Worm (Caenorhabditis elegans) whole organism, L2 larva: ENCODE results near the gene Y40A1A.3.

Source experiments
- C34F6.9 ChIP-seq: fragments of 150-350 bp; optimal IDR thresholded peaks from 2 replicates; lab custom pipeline; 2014; ENCODE audit warnings: missing biosample characterization, missing genetic modification characterization
- R02D3.7 ChIP-seq: fragments of 150-350 bp; optimal IDR thresholded peaks from 2 replicates; lab custom pipeline; 2014; ENCODE audit warnings: missing biosample characterization, missing genetic modification characterization
- ZK546.5 ChIP-seq: sonication (generic microtip); optimal IDR thresholded peaks from 2 replicates; lab custom pipeline; 2017; ENCODE audit warnings: missing biosample characterization, missing genetic modification characterization
- alr-1 ChIP-seq: fragments of 150-350 bp; optimal IDR thresholded peaks from 2 replicates; lab custom pipeline; 2014; ENCODE audit warnings: missing biosample characterization, missing genetic modification characterization
- ama-1 ChIP-seq: fragments of 150-350 bp; optimal IDR thresholded peaks from 2 replicates; lab custom pipeline; 2018; ENCODE audit warnings: inconsistent platforms
- ceh-16 ChIP-seq: fragments of 150-350 bp; optimal IDR thresholded peaks from 2 replicates; lab custom pipeline; 2014; ENCODE audit warnings: missing biosample characterization, missing genetic modification characterization
- crh-2 ChIP-seq: sonication (generic microtip); optimal IDR thresholded peaks from 2 replicates; lab custom pipeline; 2017; ENCODE audit warnings: missing biosample characterization, missing genetic modification characterization
- egl-27 ChIP-seq: sonication (generic microtip); optimal IDR thresholded peaks from 3 replicates; lab custom pipeline; 2017; ENCODE audit warnings: missing biosample characterization, missing genetic modification reagents, missing genetic modification characterization
- elt-3 ChIP-seq: sonication (generic microtip); optimal IDR thresholded peaks from 2 replicates; lab custom pipeline; 2017; ENCODE audit warnings: missing biosample characterization, missing genetic modification characterization
- gmeb-1 ChIP-seq: fragments of 150-350 bp; optimal IDR thresholded peaks from 2 replicates; lab custom pipeline; 2014; ENCODE audit warnings: missing biosample characterization, missing genetic modification characterization
- lin-13 ChIP-seq: fragments of 150-350 bp; optimal IDR thresholded peaks from 2 replicates; lab custom pipeline; 2014; ENCODE audit warnings: missing biosample characterization, missing genetic modification reagents, missing genetic modification characterization
- lin-39 ChIP-seq: fragments of 150-350 bp; optimal IDR thresholded peaks from 2 replicates; lab custom pipeline; 2014; ENCODE audit warnings: missing biosample characterization, missing genetic modification reagents, missing genetic modification characterization
- lsy-2 ChIP-seq, 2 experiments: fragments of 150-350 bp in 1 of 2; sonication (generic microtip) in 1 of 2; optimal IDR thresholded peaks; 2 replicates each; lab custom pipeline; 2014 to 2017; ENCODE audit warnings: missing biosample characterization in 2 of 2, missing genetic modification characterization in 2 of 2
- mab-5 ChIP-seq: fragments of 150-350 bp; optimal IDR thresholded peaks from 2 replicates; lab custom pipeline; 2014; ENCODE audit warnings: missing biosample characterization, missing genetic modification characterization
- mbf-1 ChIP-seq: sonication (generic microtip); optimal IDR thresholded peaks from 2 replicates; lab custom pipeline; 2017; ENCODE audit warnings: missing biosample characterization, missing genetic modification characterization
- mdl-1 ChIP-seq, 2 experiments: fragments of 150-350 bp in 1 of 2; sonication (generic microtip) in 1 of 2; optimal IDR thresholded peaks; 2 replicates each; lab custom pipeline; 2017; ENCODE audit warnings: missing biosample characterization in 2 of 2, missing genetic modification characterization in 2 of 2
- nhr-11 ChIP-seq: fragments of 150-350 bp; optimal IDR thresholded peaks from 2 replicates; lab custom pipeline; 2014; ENCODE audit warnings: missing biosample characterization, missing genetic modification characterization
- nhr-12 ChIP-seq: fragments of 150-350 bp; optimal IDR thresholded peaks from 2 replicates; lab custom pipeline; 2014; ENCODE audit warnings: missing biosample characterization, missing genetic modification characterization
- nhr-129 ChIP-seq: fragments of 150-350 bp; optimal IDR thresholded peaks from 2 replicates; lab custom pipeline; 2014; ENCODE audit warnings: missing biosample characterization, missing genetic modification characterization
- nhr-25 ChIP-seq: fragments of 150-350 bp; sonication (generic microtip); optimal IDR thresholded peaks from 3 replicates; lab custom pipeline; 2014; ENCODE audit warnings: missing biosample characterization, missing genetic modification characterization
- nhr-6 ChIP-seq: fragments of 150-350 bp; optimal IDR thresholded peaks from 2 replicates; lab custom pipeline; 2014; ENCODE audit warnings: missing biosample characterization, missing genetic modification characterization
- peb-1 ChIP-seq: fragments of 150-350 bp; optimal IDR thresholded peaks from 2 replicates; lab custom pipeline; 2014; ENCODE audit warnings: missing biosample characterization, missing genetic modification characterization
- skn-1 ChIP-seq: sonication (generic microtip); optimal IDR thresholded peaks from 2 replicates; lab custom pipeline; 2017; ENCODE audit warnings: missing biosample characterization, missing genetic modification characterization
- sma-3 ChIP-seq: sonication (generic microtip); optimal IDR thresholded peaks from 2 replicates; lab custom pipeline; 2016; ENCODE audit warnings: missing genetic modification reagents, missing genetic modification characterization, missing compliant biosample characterization
- sma-9 ChIP-seq, 2 experiments: fragments of 150-350 bp in 1 of 2; sonication (generic microtip) in 1 of 2; optimal IDR thresholded peaks; 2 replicates each; lab custom pipeline; 2014 to 2016; ENCODE audit warnings: missing genetic modification characterization in 2 of 2, mild to moderate bottlenecking in 1 of 2, missing biosample characterization in 1 of 2, missing compliant biosample characterization in 1 of 2, missing genetic modification reagents in 1 of 2, moderate library complexity in 1 of 2
- snpc-4 ChIP-seq: fragments of 150-350 bp; optimal IDR thresholded peaks from 2 replicates; lab custom pipeline; 2014; ENCODE audit warnings: missing biosample characterization, missing genetic modification characterization
- unc-55 ChIP-seq: fragments of 150-350 bp; sonication (generic microtip); optimal IDR thresholded peaks from 3 replicates; lab custom pipeline; 2014; ENCODE audit warnings: missing biosample characterization, missing genetic modification reagents, missing genetic modification characterization
- unc-62 ChIP-seq: fragments of 150-350 bp; optimal IDR thresholded peaks from 2 replicates; lab custom pipeline; 2014; ENCODE audit warnings: missing biosample characterization, missing genetic modification reagents, missing genetic modification characterization
- zag-1 ChIP-seq: fragments of 150-350 bp; optimal IDR thresholded peaks from 2 replicates; lab custom pipeline; 2014; ENCODE audit warnings: missing biosample characterization, missing genetic modification characterization
- ztf-1 ChIP-seq: fragments of 200-800 bp; sonication (Bioruptor generic); conservative IDR thresholded peaks from 2 replicates; pipeline ENCODE4 v1.3.6; 2022; ENCODE audit warnings: missing genetic modification characterization, missing compliant biosample characterization
- ztf-4 ChIP-seq: fragments of 150-350 bp; optimal IDR thresholded peaks from 2 replicates; lab custom pipeline; 2014; ENCODE audit warnings: missing biosample characterization, missing genetic modification characterization

Y40A1A.3 gene

ce11 chrX:1997934-1998333 lies at the start of gene Y40A1A.3:
TSS of gene Y40A1A.3 (minus strand) at chrX:1998034.
- no peak for TF ChIP-seq alr-1 (tag; lab: Kevin White, UChicago)
- no peak for TF ChIP-seq zag-1 (tag; lab: Kevin White, UChicago)
- TF ChIP-seq crh-2 (tag; lab: Kevin White, UChicago): no peak
- TF ChIP-seq lin-39: no peak
- no peak for TF ChIP-seq sma-9 (GFP tag; optimal IDR thresholded peaks at IDR 0.05; lab: Kevin White, UChicago)
- TF ChIP-seq sma-9 (tag; optimal IDR thresholded peaks at IDR 0.05; lab: Kevin White, UChicago): no peak
- TF ChIP-seq lsy-2 (tag; optimal IDR thresholded peaks at IDR 0.05; lab: Kevin White, UChicago): no peak

DNA sequence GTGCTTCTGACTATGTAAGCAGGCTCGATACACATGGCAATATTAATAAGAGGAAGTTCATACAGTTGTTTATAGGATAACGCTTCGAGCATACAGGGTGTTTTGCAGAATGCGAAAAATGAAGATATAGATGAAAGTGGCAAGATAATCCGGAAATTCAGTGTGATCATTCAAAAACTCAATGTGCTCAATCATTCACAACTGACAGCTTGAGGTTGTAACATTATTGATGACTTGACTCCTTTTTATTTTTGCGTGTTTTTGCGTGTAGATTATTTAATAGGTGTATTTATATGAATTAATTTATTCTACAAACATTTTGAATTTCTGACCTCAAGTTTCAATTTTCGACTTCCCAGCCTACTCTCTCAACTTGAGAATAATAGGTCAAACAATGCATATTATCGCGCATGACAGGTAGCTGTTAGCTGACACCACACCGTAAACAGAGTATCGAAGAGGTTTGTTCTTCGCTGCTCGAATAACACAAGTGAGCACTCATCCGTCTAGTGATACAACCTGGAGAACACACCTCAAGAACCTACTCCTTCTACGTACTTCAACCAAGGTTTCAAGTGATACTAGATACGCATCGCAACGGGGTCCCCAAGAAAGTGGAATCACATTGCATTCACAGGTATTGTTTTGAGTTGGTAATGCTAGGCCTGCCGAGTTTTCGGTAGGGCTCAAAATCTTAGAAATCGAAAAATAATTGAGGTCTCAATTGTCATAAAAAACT lies 49.5 kb upstream of the Y40A1A.3 start:
- TF ChIP-seq elt-3 (tag; lab: Kevin White, UChicago) (no peak), lin-13 (GFP tag; lab: Kevin White, UChicago) (no peak), crh-2 (tag; lab: Kevin White, UChicago) (no peak), lsy-2 (tag; optimal IDR thresholded peaks at IDR 0.05; lab: Kevin White, UChicago) (no peak), peb-1 (tag; lab: Kevin White, UChicago) (no peak), nhr-25 (tag; lab: Kevin White, UChicago) (no peak), ZK546.5 (no peak), skn-1 (tag; lab: Kevin White, UChicago) (no peak), egl-27 (tag; lab: Kevin White, UChicago) (no peak)

DNA sequence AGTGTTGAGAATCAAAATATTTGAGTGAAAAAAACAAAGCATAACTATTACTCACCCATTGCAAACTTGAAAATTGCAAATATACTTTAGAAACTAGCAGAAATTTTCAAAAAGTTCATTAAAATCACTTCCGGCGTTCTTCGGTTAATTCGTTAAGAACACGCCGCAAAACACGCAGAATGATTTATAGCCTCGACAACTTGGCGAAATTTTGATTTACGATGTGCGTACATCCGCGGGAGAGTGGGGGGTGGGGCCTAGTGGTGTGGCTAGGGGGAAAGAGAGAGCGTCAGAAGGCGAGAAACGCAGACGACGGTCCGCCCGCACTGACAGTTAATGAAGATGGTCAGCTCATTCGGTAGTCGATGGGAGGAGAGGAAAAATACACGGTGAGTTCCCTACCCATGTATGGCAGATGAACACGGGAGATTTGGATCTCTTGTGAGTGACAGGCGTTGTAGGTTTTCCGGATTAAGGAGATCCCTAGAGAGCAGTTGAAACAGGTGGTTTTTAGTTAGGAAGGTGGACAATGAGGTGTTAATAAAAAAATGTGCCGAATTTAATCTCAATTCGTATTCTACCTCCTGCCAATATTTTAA lies 48.4 kb upstream of the Y40A1A.3 start, which contains the start of gene igcm-4:
Gene igcm-4 (minus strand): TSS at position 237 of the 599 bp plus-strand sequence.
- TF ChIP-seq ceh-16 (tag; lab: Kevin White, UChicago) (peak; percentile 39), unc-55 (GFP tag; lab: Kevin White, UChicago) (peak; percentile 30), mab-5 (tag; lab: Kevin White, UChicago) (peak; percentile 96), zag-1 (tag; lab: Kevin White, UChicago) (no peak)

ce11 chrX:2045603-2046002 lies 47.8 kb upstream of the Y40A1A.3 start:
- TF ChIP-seq R02D3.7 (tag; lab: Kevin White, UChicago) (no peak), elt-3 (tag; lab: Kevin White, UChicago) (no peak), skn-1 (tag; lab: Kevin White, UChicago) (no peak), unc-62 (GFP tag; lab: Kevin White, UChicago) (no peak), sma-9 (GFP tag; optimal IDR thresholded peaks at IDR 0.05; lab: Kevin White, UChicago) (no peak), sma-9 (tag; optimal IDR thresholded peaks at IDR 0.05; lab: Kevin White, UChicago) (no peak), ztf-4 (tag; lab: Kevin White, UChicago) (no peak), ztf-1 (GFP tag; lab: Robert Waterston, UW) (no peak), nhr-129 (no peak), C34F6.9 (no peak), sma-3 (no peak), ZK546.5 (no peak), lin-39 (no peak), egl-27 (tag; lab: Kevin White, UChicago) (no peak), mdl-1 (tag; optimal IDR thresholded peaks at IDR 0.05; lab: Kevin White, UChicago) (no peak), snpc-4 (no peak)

DNA sequence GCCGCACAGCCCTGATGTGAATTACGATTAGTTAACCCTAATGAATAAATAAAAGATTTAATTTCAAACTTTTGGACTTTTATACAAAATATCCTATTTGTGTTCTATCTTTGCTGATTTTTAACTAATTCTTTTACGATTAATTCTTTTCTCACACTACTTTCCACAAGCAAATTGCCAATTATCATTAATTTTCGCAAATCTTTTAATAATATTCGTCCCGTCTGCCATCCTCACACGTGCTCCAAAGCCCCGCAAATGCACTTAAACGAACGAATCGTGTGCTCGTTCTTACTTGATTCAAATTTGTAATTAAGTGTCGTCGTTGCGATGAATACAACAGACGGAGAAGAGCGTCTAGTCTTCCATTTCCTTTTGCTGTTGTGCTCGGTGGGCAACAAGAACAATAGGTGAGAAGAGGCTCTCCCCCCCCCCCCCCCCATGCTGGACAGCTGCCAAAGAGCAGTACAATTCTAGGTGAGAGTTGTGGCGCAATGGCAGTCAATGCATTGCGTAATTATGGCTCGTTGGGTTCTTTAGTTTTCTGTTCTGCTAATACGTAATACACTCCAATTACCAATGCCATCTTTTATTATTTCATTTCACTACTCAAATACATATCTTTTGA lies 46.8 kb upstream of the Y40A1A.3 start:
- TF ChIP-seq ama-1 (lab: Kevin White, UChicago) (no peak), nhr-6 (no peak), mbf-1 (tag; lab: Kevin White, UChicago) (no peak), lin-39 (no peak), nhr-11 (no peak), crh-2 (tag; lab: Kevin White, UChicago) (no peak), gmeb-1 (no peak), nhr-129 (no peak), ztf-4 (tag; lab: Kevin White, UChicago) (no peak), nhr-12 (tag; lab: Kevin White, UChicago) (no peak)
- TF ChIP-seq, all 48 proteins: peak for 0
